Worm (Caenorhabditis elegans) whole organism, L4 larva: ENCODE data around the gene srsx-22.

Experiments
- D1046.2 ChIP-seq: fragments of 200-800 bp; sonication (Bioruptor generic); IDR thresholded peaks from 2 replicates; pipeline ENCODE4 v1.3.6; 2022; ENCODE audit warnings: missing genetic modification characterization, missing compliant biosample characterization
- F49E8.2 ChIP-seq: sonication (generic microtip); optimal IDR thresholded peaks from 2 replicates; lab custom pipeline; 2016; ENCODE audit warnings: missing compliant biosample characterization, mild to moderate bottlenecking, missing genetic modification characterization, borderline replicate concordance
- Y5F2A.4 ChIP-seq: fragments of 200-800 bp; sonication (Bioruptor generic); optimal IDR thresholded peaks from 2 replicates; lab custom pipeline; 2018; ENCODE audit warnings: mild to moderate bottlenecking, missing genetic modification characterization, missing compliant biosample characterization
- Y75B8A.6 ChIP-seq: fragments of 200-800 bp; sonication (Bioruptor generic); IDR thresholded peaks from 2 replicates; pipeline ENCODE4 v1.3.6; 2022; ENCODE audit warnings: missing genetic modification reagents, missing genetic modification characterization, missing compliant biosample characterization
- ZK546.5 ChIP-seq, 2 experiments: sonication (generic microtip); optimal IDR thresholded peaks; 2 replicates each; lab custom pipeline; 2017; ENCODE audit warnings: missing biosample characterization in 2 of 2, missing genetic modification characterization in 2 of 2
- aha-1 ChIP-seq: fragments of 150-350 bp; peaks from one replicate; lab custom pipeline; 2014; ENCODE audit warnings: missing biosample characterization, missing genetic modification characterization
- aly-2 ChIP-seq: sonication (generic microtip); optimal IDR thresholded peaks from 2 replicates; lab custom pipeline; 2018; ENCODE audit warnings: missing biosample characterization, missing genetic modification characterization
- ama-1 ChIP-seq: fragments of 150-350 bp; optimal IDR thresholded peaks from 2 replicates; lab custom pipeline; 2014; ENCODE audit warnings: inconsistent platforms, mixed read lengths
- arid-1 ChIP-seq: fragments of 200-800 bp; sonication (Bioruptor generic); conservative IDR thresholded peaks from 2 replicates; pipeline ENCODE4 v1.3.6; 2022; ENCODE audit warnings: missing genetic modification reagents, missing genetic modification characterization, missing compliant biosample characterization
- ceh-32 ChIP-seq: sonication (generic microtip); optimal IDR thresholded peaks from 2 replicates; lab custom pipeline; 2016; ENCODE audit warnings: mild to moderate bottlenecking, missing genetic modification characterization, missing compliant biosample characterization; ENCODE audit not compliant: poor library complexity
- ceh-44 ChIP-seq: fragments of 200-800 bp; sonication (Bioruptor generic); IDR thresholded peaks from 2 replicates; pipeline ENCODE4 v1.3.6; 2022; ENCODE audit warnings: missing genetic modification reagents, missing genetic modification characterization, missing compliant biosample characterization
- ceh-62 ChIP-seq: sonication (generic microtip); optimal IDR thresholded peaks from 2 replicates; lab custom pipeline; 2017; ENCODE audit warnings: missing biosample characterization, missing genetic modification characterization
- ceh-82 ChIP-seq: sonication (generic microtip); optimal IDR thresholded peaks from 2 replicates; lab custom pipeline; 2017; ENCODE audit warnings: missing biosample characterization, missing genetic modification characterization
- ces-1 ChIP-seq: fragments of 150-350 bp; sonication (generic microtip); optimal IDR thresholded peaks from 4 replicates; lab custom pipeline; 2014; ENCODE audit warnings: missing biosample characterization, missing genetic modification reagents, missing genetic modification characterization
- cey-2 ChIP-seq: sonication (generic microtip); optimal IDR thresholded peaks from 3 replicates; lab custom pipeline; 2017; ENCODE audit warnings: missing genetic modification characterization, mild to moderate bottlenecking, missing compliant biosample characterization, antibody characterized with exemption, borderline replicate concordance; ENCODE audit not compliant: insufficient read depth
- ctbp-1 ChIP-seq: fragments of 200-800 bp; sonication (Bioruptor generic); IDR thresholded peaks from 2 replicates; pipeline ENCODE4 v1.3.6; 2022; ENCODE audit warnings: missing genetic modification reagents, missing genetic modification characterization, missing compliant biosample characterization
- daf-12 ChIP-seq: fragments of 150-350 bp; optimal IDR thresholded peaks from 2 replicates; lab custom pipeline; 2014; ENCODE audit warnings: missing biosample characterization, missing genetic modification reagents, missing genetic modification characterization
- daf-19 ChIP-seq: fragments of 200-800 bp; sonication (Bioruptor generic); conservative IDR thresholded peaks from 2 replicates; pipeline ENCODE4 v1.3.6; 2022; ENCODE audit warnings: missing genetic modification characterization, missing compliant biosample characterization
- daf-8 ChIP-seq: fragments of 200-800 bp; sonication (Bioruptor generic); IDR thresholded peaks from 2 replicates; pipeline ENCODE4 v1.3.6; 2022; ENCODE audit warnings: missing genetic modification characterization, missing compliant biosample characterization
- dmd-6 ChIP-seq: fragments of 200-800 bp; sonication (Bioruptor generic); IDR thresholded peaks from 2 replicates; pipeline ENCODE4 v1.3.6; 2022; ENCODE audit warnings: missing genetic modification reagents, missing genetic modification characterization, missing compliant biosample characterization
- dpl-1 ChIP-seq: fragments of 150-350 bp; optimal IDR thresholded peaks from 2 replicates; lab custom pipeline; 2014; ENCODE audit warnings: missing biosample characterization, missing genetic modification reagents, missing genetic modification characterization
- duxl-1 ChIP-seq: sonication (generic microtip); optimal IDR thresholded peaks from 2 replicates; lab custom pipeline; 2016; ENCODE audit warnings: mild to moderate bottlenecking, missing genetic modification characterization, moderate library complexity, missing compliant biosample characterization; ENCODE audit not compliant: poor library complexity
- dve-1 ChIP-seq: sonication (generic microtip); optimal IDR thresholded peaks from 2 replicates; lab custom pipeline; 2017; ENCODE audit warnings: antibody characterized with exemption, mild to moderate bottlenecking, missing genetic modification characterization, missing compliant biosample characterization; ENCODE audit not compliant: insufficient read depth
- fkh-10 ChIP-seq: fragments of 150-350 bp; optimal IDR thresholded peaks from 2 replicates; lab custom pipeline; 2014; ENCODE audit warnings: missing biosample characterization, missing genetic modification reagents, missing genetic modification characterization
- fos-1 ChIP-seq: fragments of 150-350 bp; optimal IDR thresholded peaks from 2 replicates; lab custom pipeline; 2014; ENCODE audit warnings: missing biosample characterization, missing genetic modification characterization
- hlh-11 ChIP-seq: fragments of 200-800 bp; sonication (Bioruptor generic); optimal IDR thresholded peaks from 2 replicates; lab custom pipeline; 2018; ENCODE audit warnings: mild to moderate bottlenecking, missing genetic modification characterization, missing compliant biosample characterization
- hlh-30 ChIP-seq: sonication (generic microtip); optimal IDR thresholded peaks from 2 replicates; lab custom pipeline; 2017; ENCODE audit warnings: antibody characterized with exemption, mild to moderate bottlenecking, missing genetic modification characterization, missing compliant biosample characterization; ENCODE audit not compliant: insufficient read depth
- lin-1 ChIP-seq: fragments of 200-800 bp; sonication (Bioruptor generic); IDR thresholded peaks from 2 replicates; pipeline ENCODE4 v1.3.6; 2022; ENCODE audit warnings: missing genetic modification reagents, missing genetic modification characterization, missing compliant biosample characterization
- lin-15B ChIP-seq: fragments of 150-350 bp; sonication (generic microtip); optimal IDR thresholded peaks from 3 replicates; lab custom pipeline; 2014; ENCODE audit warnings: missing biosample characterization, missing genetic modification characterization
- lin-38 ChIP-seq: fragments of 200-800 bp; sonication (Bioruptor generic); IDR thresholded peaks from 2 replicates; pipeline ENCODE4 v1.3.6; 2022; ENCODE audit warnings: missing genetic modification reagents, missing genetic modification characterization, missing compliant biosample characterization
- lin-39 ChIP-seq: fragments of 150-350 bp; optimal IDR thresholded peaks from 2 replicates; lab custom pipeline; 2014; ENCODE audit warnings: missing biosample characterization, missing genetic modification reagents, missing genetic modification characterization
- lir-3 ChIP-seq: sonication (generic microtip); optimal IDR thresholded peaks from 2 replicates; lab custom pipeline; 2016; ENCODE audit warnings: mild to moderate bottlenecking, missing genetic modification characterization, missing compliant biosample characterization
- mdl-1 ChIP-seq, 2 experiments: fragments of 150-350 bp in 1 of 2; sonication (generic microtip) in 1 of 2; optimal IDR thresholded peaks; 2 replicates each; lab custom pipeline; 2014 to 2017; ENCODE audit warnings: missing biosample characterization in 2 of 2, missing genetic modification characterization in 2 of 2
- mes-2 ChIP-seq: sonication (generic microtip); optimal IDR thresholded peaks from 2 replicates; lab custom pipeline; 2016; ENCODE audit warnings: missing genotype, mild to moderate bottlenecking, missing genetic modification characterization, missing compliant biosample characterization; ENCODE audit not compliant: poor library complexity, severe bottlenecking
- mxl-2 ChIP-seq: fragments of 200-800 bp; sonication (Bioruptor generic); conservative IDR thresholded peaks from 2 replicates; pipeline ENCODE4 v1.3.6; 2022; ENCODE audit warnings: missing genetic modification reagents, missing genetic modification characterization, missing compliant biosample characterization
- nhr-10 ChIP-seq: fragments of 150-350 bp; optimal IDR thresholded peaks from 2 replicates; lab custom pipeline; 2014; ENCODE audit warnings: missing biosample characterization, missing genetic modification characterization
- nhr-102 ChIP-seq: sonication (generic microtip); optimal IDR thresholded peaks from 2 replicates; lab custom pipeline; 2016; ENCODE audit warnings: mild to moderate bottlenecking, missing genetic modification characterization, moderate library complexity, missing compliant biosample characterization
- nhr-237 ChIP-seq: sonication (generic microtip); optimal IDR thresholded peaks from 2 replicates; lab custom pipeline; 2017; ENCODE audit warnings: missing biosample characterization, missing genetic modification characterization
- nhr-25 ChIP-seq: sonication (generic microtip); optimal IDR thresholded peaks from 2 replicates; lab custom pipeline; 2017; ENCODE audit warnings: missing genetic modification characterization, mild to moderate bottlenecking, missing compliant biosample characterization, antibody characterized with exemption, moderate library complexity, borderline replicate concordance; ENCODE audit not compliant: insufficient read depth
- nhr-28 ChIP-seq: fragments of 150-350 bp; optimal IDR thresholded peaks from 2 replicates; lab custom pipeline; 2014; ENCODE audit warnings: missing biosample characterization, missing genetic modification characterization
- nhr-41 ChIP-seq: fragments of 200-800 bp; sonication (Bioruptor generic); IDR thresholded peaks from 2 replicates; pipeline ENCODE4 v1.3.6; 2022; ENCODE audit warnings: missing genetic modification reagents, missing genetic modification characterization, missing compliant biosample characterization
- pqm-1 ChIP-seq: sonication (generic microtip); optimal IDR thresholded peaks from 2 replicates; lab custom pipeline; 2017; ENCODE audit warnings: missing biosample characterization, missing genetic modification characterization
- rbr-2 ChIP-seq: sonication (generic microtip); optimal IDR thresholded peaks from 2 replicates; lab custom pipeline; 2016; ENCODE audit warnings: missing genotype, missing genetic modification characterization, missing compliant biosample characterization
- skn-1 ChIP-seq: fragments of 150-350 bp; optimal IDR thresholded peaks from 2 replicates; lab custom pipeline; 2014; ENCODE audit warnings: missing biosample characterization, missing genetic modification characterization
- snpc-1.2 ChIP-seq: fragments of 200-800 bp; sonication (Bioruptor generic); IDR thresholded peaks from 2 replicates; pipeline ENCODE4 v1.3.6; 2022; ENCODE audit warnings: missing genetic modification reagents, missing genetic modification characterization, missing compliant biosample characterization
- tra-1 ChIP-seq: fragments of 200-800 bp; sonication (Bioruptor generic); IDR thresholded peaks from 2 replicates; pipeline ENCODE4 v1.3.6; 2022; ENCODE audit warnings: missing genetic modification reagents, missing genetic modification characterization, missing compliant biosample characterization
- vab-7 ChIP-seq: fragments of 200-800 bp; sonication (Bioruptor generic); IDR thresholded peaks from 2 replicates; pipeline ENCODE4 v1.3.6; 2022; ENCODE audit warnings: missing genetic modification reagents, missing genetic modification characterization, missing compliant biosample characterization
- zfp-2 ChIP-seq: sonication (generic microtip); optimal IDR thresholded peaks from 2 replicates; lab custom pipeline; 2016; ENCODE audit warnings: mild to moderate bottlenecking, missing genetic modification characterization, missing compliant biosample characterization
- zfp-3 ChIP-seq: fragments of 200-800 bp; sonication (Bioruptor generic); conservative IDR thresholded peaks from 2 replicates; pipeline ENCODE4 v1.3.6; 2022; ENCODE audit warnings: missing genetic modification reagents, missing genetic modification characterization, missing compliant biosample characterization
- zip-11 ChIP-seq: fragments of 200-800 bp; sonication (Bioruptor generic); IDR thresholded peaks from 2 replicates; pipeline ENCODE4 v1.3.6; 2022; ENCODE audit warnings: missing genetic modification characterization, missing compliant biosample characterization
- zip-2 ChIP-seq: fragments of 150-350 bp; optimal IDR thresholded peaks from 2 replicates; lab custom pipeline; 2014; ENCODE audit warnings: missing biosample characterization, missing genetic modification characterization
- ztf-7 ChIP-seq: fragments of 150-350 bp; optimal IDR thresholded peaks from 2 replicates; lab custom pipeline; 2014; ENCODE audit warnings: missing biosample characterization, missing genetic modification characterization

Gene srsx-22

DNA sequence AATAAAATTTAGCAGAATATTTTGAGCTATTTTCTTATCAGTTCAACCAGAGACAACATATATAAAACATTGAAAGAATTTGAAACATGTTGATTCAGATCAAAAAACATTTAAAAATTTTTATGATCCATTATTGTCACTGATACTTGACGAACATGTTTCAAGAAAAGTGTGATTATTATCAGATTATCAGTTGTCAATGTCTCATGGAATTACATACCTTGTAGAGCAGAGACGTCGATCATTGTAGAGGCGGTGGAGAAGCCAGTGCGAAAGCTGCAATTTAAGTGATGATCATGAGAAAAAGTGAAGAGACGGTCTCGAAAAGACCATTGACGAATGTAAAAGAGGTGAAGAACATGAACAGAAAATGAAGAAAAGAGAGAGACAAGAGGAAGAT lies 50.9 kb downstream of the srsx-22 start, which contains the start of gene F52E1.9 (continued):
- TF ChIP-seq mxl-2 (GFP tag; lab: Robert Waterston, UW) (no peak), F49E8.2 (no peak), daf-19 (GFP tag; lab: Robert Waterston, UW) (no peak), skn-1 (tag; lab: Kevin White, UChicago) (no peak), pqm-1 (tag; lab: Kevin White, UChicago) (peak; percentile 86), arid-1 (GFP tag; lab: Robert Waterston, UW) (no peak), lir-3 (tag; lab: Kevin White, UChicago) (no peak), ceh-32 (tag; lab: Kevin White, UChicago) (no peak), ctbp-1 (GFP tag; lab: Robert Waterston, UW) (no peak), nhr-28 (tag; lab: Kevin White, UChicago) (no peak), aly-2 (tag; lab: Kevin White, UChicago) (no peak), ztf-7 (tag; lab: Kevin White, UChicago) (no peak), zfp-3 (GFP tag; lab: Robert Waterston, UW) (no peak), tra-1 (GFP tag; lab: Robert Waterston, UW) (no peak), aha-1 (tag; lab: Kevin White, UChicago) (no peak), zip-2 (no peak), lin-15B (no peak), ces-1 (GFP tag; lab: Kevin White, UChicago) (no peak), lin-38 (no peak), lin-1 (GFP tag; lab: Robert Waterston, UW) (0 out of 2 replicates have a peak, but pooled peaks have one; percentile 44), fos-1 (tag; lab: Kevin White, UChicago) (no peak), hlh-11 (tag; lab: Kevin White, UChicago) (peak; percentile 74), snpc-1.2 (GFP tag; lab: Robert Waterston, UW) (no peak), ceh-44 (GFP tag; lab: Robert Waterston, UW) (no peak), mes-2 (tag; lab: Kevin White, UChicago) (no peak), ceh-82 (tag; lab: Kevin White, UChicago) (no peak), nhr-25 (tag; lab: Kevin White, UChicago) (no peak), cey-2 (no peak), ZK546.5 (tag; optimal IDR thresholded peaks at IDR 0.05; lab: Kevin White, UChicago) (no peak), lin-39 (tag; lab: Kevin White, UChicago) (no peak), D1046.2 (GFP tag; lab: Robert Waterston, UW) (no peak), vab-7 (no peak), Y75B8A.6 (no peak), mdl-1 (tag; optimal IDR thresholded peaks at IDR 0.05; lab: Kevin White, UChicago) (peak in 1 of 2 experiments; percentile 25), fkh-10 (GFP tag; lab: Kevin White, UChicago) (no peak), nhr-237 (tag; lab: Kevin White, UChicago) (no peak), nhr-102 (tag; lab: Kevin White, UChicago) (peak; percentile 0), daf-12 (no peak), nhr-41 (no peak), rbr-2 (tag; lab: Kevin White, UChicago) (no peak), dmd-6 (GFP tag; lab: Robert Waterston, UW) (peak; percentile 88), hlh-30 (tag; lab: Kevin White, UChicago) (peak; percentile 61), dve-1 (tag; lab: Kevin White, UChicago) (peak; percentile 78), zfp-2 (no peak), zip-11 (no peak), ceh-62 (tag; lab: Kevin White, UChicago) (no peak), nhr-10 (no peak), Y5F2A.4 (GFP tag; lab: Kevin White, UChicago) (no peak), dpl-1 (GFP tag; lab: Kevin White, UChicago) (no peak), ama-1 (lab: Kevin White, UChicago) (no peak), daf-8 (GFP tag; lab: Robert Waterston, UW) (no peak), duxl-1 (tag; lab: Kevin White, UChicago) (no peak)
